Worm (Caenorhabditis elegans) whole organism, young adult: ENCODE results near the gene rnp-5.

Source experiments
- F39B2.1 ChIP-seq: fragments of 200-800 bp; sonication (Bioruptor generic); IDR thresholded peaks from 2 replicates; pipeline ENCODE4 v1.3.6; 2022; ENCODE audit warnings: missing genetic modification reagents, missing genetic modification characterization, missing compliant biosample characterization
- aptf-2 ChIP-seq: fragments of 200-800 bp; sonication (Bioruptor generic); conservative IDR thresholded peaks from 2 replicates; pipeline ENCODE4 v1.3.6; 2022; ENCODE audit warnings: missing genetic modification reagents, missing genetic modification characterization, missing compliant biosample characterization
- athp-1 ChIP-seq: sonication (generic microtip); optimal IDR thresholded peaks from 2 replicates; lab custom pipeline; 2017; ENCODE audit warnings: mild to moderate bottlenecking, missing genetic modification characterization, missing compliant biosample characterization
- attf-5 ChIP-seq: fragments of 200-800 bp; sonication (Bioruptor generic); optimal IDR thresholded peaks from 2 replicates; lab custom pipeline; 2018; ENCODE audit warnings: mild to moderate bottlenecking, missing genetic modification characterization, missing compliant biosample characterization
- dpl-1 ChIP-seq: fragments of 150-350 bp; optimal IDR thresholded peaks from 2 replicates; lab custom pipeline; 2014; ENCODE audit warnings: missing biosample characterization, missing genetic modification reagents, missing genetic modification characterization
- pha-4 ChIP-seq: fragments of 150-350 bp; sonication (generic microtip); optimal IDR thresholded peaks from 2 replicates; lab custom pipeline; 2014; ENCODE audit warnings: missing biosample characterization, missing genetic modification reagents, missing genetic modification characterization
- tlf-1 ChIP-seq: fragments of 200-800 bp; sonication (Bioruptor generic); optimal IDR thresholded peaks from 2 replicates; lab custom pipeline; 2018; ENCODE audit warnings: mild to moderate bottlenecking, missing genetic modification characterization, missing compliant biosample characterization

DNA sequence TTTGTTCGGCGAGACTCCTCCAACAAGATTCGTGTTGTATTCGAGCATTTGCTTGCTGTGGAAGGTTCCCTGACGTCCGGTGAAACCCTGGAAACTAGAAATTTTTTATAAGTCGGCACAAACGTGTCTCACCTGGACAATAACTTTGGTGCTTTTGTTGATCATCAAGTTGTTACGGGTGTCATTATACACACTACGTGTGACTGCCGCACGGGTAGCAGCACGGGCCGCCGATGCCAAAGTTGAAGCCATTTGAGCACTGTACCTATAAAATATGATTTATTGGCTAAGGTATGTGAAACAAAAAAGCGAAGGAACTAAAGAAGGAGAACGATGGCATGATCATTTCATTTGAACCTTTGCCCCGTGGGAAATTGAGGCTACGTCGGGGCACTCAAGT lies 47.4 kb upstream of the rnp-5 start, which contains the start of gene sucl-2:
- no peak for TF ChIP-seq pha-4
- no peak for TF ChIP-seq aptf-2 (GFP tag; lab: Robert Waterston, UW)
- no peak for TF ChIP-seq F39B2.1 (GFP tag; lab: Robert Waterston, UW)
- no peak for TF ChIP-seq tlf-1
- no peak for TF ChIP-seq dpl-1 (GFP tag; lab: Kevin White, UChicago)
- TF ChIP-seq attf-5 (GFP tag; lab: Kevin White, UChicago): no peak
- no peak for TF ChIP-seq athp-1 (tag; lab: Kevin White, UChicago)
